Worm (Caenorhabditis elegans): Measurements from ENCODE around the gene ZK105.1.
A peak's percentile ranks its signal among the peaks of the same experiment; 100 is the strongest.

The ZK105.1 gene

DNA sequence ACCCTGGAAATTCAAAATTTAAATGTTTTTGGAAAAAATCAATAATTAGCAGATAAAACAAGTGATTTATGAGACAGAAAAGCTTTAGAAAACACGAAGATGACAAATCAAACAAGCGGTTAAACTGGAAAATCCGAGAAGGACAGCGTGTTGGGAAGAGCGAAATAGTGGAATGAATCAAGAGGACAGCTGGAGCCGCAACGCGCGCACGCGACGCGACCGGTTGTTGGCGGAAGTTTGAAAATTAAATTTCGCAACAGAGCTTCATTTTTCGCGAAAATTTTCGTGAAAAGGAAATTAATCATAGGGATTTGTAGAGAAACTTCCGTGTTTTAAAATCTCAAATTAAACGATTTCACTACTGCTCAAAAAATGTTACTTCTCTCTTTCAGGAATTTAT, 21.1 kb downstream of the ZK105.1 start, which contains the start of gene clic-1 (continued):
- no peak for TF ChIP-seq zfp-3 (GFP tag; conservative IDR thresholded peaks at IDR 0.05)
- TF ChIP-seq daf-16 (GFP tag; optimal IDR thresholded peaks at IDR 0.05), result no peak
- TF ChIP-seq daf-16 (tag; optimal IDR thresholded peaks at IDR 0.05), result peak; percentile 31
- no peak for TF ChIP-seq lin-39 (tag; optimal IDR thresholded peaks at IDR 0.05)
- TF ChIP-seq spr-1 (tag; optimal IDR thresholded peaks at IDR 0.05), result no peak
- TF ChIP-seq F26F4.8 (GFP tag; conservative IDR thresholded peaks at IDR 0.05), result no peak
- no peak for TF ChIP-seq mxl-2 (GFP tag; conservative IDR thresholded peaks at IDR 0.05)
- no peak for TF ChIP-seq nhr-10 (tag; optimal IDR thresholded peaks at IDR 0.05)
- no peak for TF ChIP-seq dmd-8 (GFP tag; IDR thresholded peaks at IDR 0.05)
- no peak for TF ChIP-seq lin-13 (GFP tag; optimal IDR thresholded peaks at IDR 0.05)
- peak; percentile 43 for TF ChIP-seq fkh-10 (GFP tag; optimal IDR thresholded peaks at IDR 0.05)
- TF ChIP-seq F49E8.2 (tag; optimal IDR thresholded peaks at IDR 0.05; ENCODE audit: borderline replicate concordance), result no peak
- no peak for TF ChIP-seq gei-8 (GFP tag; optimal IDR thresholded peaks at IDR 0.05)
- TF ChIP-seq rbr-2 (tag; optimal IDR thresholded peaks at IDR 0.05), result peak; percentile 52
- TF ChIP-seq lsy-2 (tag; optimal IDR thresholded peaks at IDR 0.05), result peak in 1 of 2 experiments; percentile 70
- peak in 1 of 2 experiments; percentile 37 for TF ChIP-seq mdl-1 (tag; optimal IDR thresholded peaks at IDR 0.05)
- no peak for TF ChIP-seq F44E2.7 (GFP tag; IDR thresholded peaks at IDR 0.05)
- TF ChIP-seq ceh-62 (tag; optimal IDR thresholded peaks at IDR 0.05), result no peak
- peak; percentile 33 for TF ChIP-seq mep-1 (tag; optimal IDR thresholded peaks at IDR 0.05)
- no peak for TF ChIP-seq lin-1 (GFP tag; IDR thresholded peaks at IDR 0.05)
- TF ChIP-seq dve-1 (tag; optimal IDR thresholded peaks at IDR 0.05; ENCODE audit: insufficient read depth), result peak; percentile 29
- no peak for TF ChIP-seq ceh-28 (tag; optimal IDR thresholded peaks at IDR 0.05)
- peak; percentile 89 for TF ChIP-seq hlh-11 (tag; optimal IDR thresholded peaks at IDR 0.05)

DNA sequence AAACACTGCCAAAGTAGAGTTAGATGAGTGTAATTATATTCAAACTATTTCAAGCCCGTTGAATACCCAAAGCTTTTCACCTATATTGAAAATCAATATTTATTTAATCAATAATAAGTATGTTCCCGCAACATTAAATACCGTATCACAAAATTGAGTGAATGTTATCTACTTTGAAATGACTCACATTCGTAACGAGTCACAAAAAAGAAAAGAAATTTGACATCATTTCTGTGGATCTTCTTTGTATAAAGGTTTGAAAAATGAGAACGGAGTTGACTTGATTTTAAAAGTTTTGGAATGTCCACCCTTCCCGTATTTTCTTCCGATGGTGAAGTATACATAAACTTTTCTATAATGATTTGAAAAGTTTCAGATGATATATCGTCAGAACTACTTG, 21.5 kb downstream of the ZK105.1 start, which contains the start of gene srr-10:
Gene srr-10 (plus strand): TSS at position 301 of the 400 bp plus-strand sequence.
- TF ChIP-seq php-3 (GFP tag; IDR thresholded peaks at IDR 0.05) (no peak), unc-130 (GFP tag; optimal IDR thresholded peaks at IDR 0.05) (no peak), dmd-6 (GFP tag; IDR thresholded peaks at IDR 0.05) (no peak), lim-7 (GFP tag; IDR thresholded peaks at IDR 0.05) (no peak)

DNA sequence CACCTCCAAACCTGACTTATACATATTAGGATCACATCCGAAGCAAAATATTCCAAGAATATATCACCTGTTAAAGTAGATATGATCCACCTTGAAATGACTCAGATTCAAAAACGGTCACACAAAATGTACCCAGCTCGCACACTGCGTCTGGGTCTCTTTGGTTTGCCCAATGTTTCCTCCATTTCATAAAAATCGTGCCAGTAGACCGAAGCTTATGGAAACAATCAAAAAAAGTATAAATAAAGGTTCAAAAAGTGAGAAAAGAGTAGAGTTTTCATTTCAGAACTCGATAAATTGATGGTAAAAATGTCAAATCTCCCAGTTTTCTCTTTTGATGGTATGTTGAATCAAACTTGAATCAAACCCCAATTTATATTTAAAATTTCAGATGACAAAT, 23.9 kb downstream of the ZK105.1 start, which contains the start of gene srr-9:
Gene srr-9 (plus strand): TSS at position 301 of the 400 bp plus-strand sequence.
- TF ChIP-seq lin-39 (tag; optimal IDR thresholded peaks at IDR 0.05) (no peak), aha-1 (tag) (peak; percentile 80)

- TF ChIP-seq fkh-10 (GFP tag; optimal IDR thresholded peaks at IDR 0.05) (no peak), nhr-25 (tag; optimal IDR thresholded peaks at IDR 0.05; ENCODE audit: borderline replicate concordance, insufficient read depth) (peak; percentile 13), unc-62 (GFP tag; optimal IDR thresholded peaks at IDR 0.05 in 1 of 2) (peak in 1 of 2 experiments; percentile 91), unc-62 (tag; optimal IDR thresholded peaks at IDR 0.05) (no peak)
These were observed 26.2 kb downstream of the ZK105.1 start for ce11 chrV:7739949-7740348.

DNA sequence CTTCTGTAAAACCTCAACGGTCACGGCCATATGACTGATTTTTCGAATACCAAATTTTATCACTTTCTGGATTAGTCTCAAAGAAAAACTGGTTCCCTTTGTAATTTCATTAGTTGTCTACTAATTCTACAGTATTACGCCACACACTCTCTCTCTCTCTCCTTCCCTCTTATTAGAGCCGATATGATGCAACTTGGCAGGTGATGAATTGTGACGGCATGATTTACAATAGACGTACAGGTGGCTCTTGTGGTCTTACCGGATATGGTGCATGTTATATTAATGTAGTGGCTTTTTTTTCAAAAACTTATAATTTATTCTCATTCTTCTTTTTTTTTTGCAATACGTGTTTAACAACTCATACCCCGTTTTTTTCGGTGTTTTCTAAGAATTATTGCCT, 28.1 kb downstream of the ZK105.1 start:
- no peak for TF ChIP-seq zfp-2 (tag; optimal IDR thresholded peaks at IDR 0.05)
- TF ChIP-seq lsy-2 (tag; optimal IDR thresholded peaks at IDR 0.05), result no peak
- no peak for TF ChIP-seq R02D3.7 (tag; optimal IDR thresholded peaks at IDR 0.05)
- TF ChIP-seq mdt-29 (GFP tag; IDR thresholded peaks at IDR 0.05), result no peak
- TF ChIP-seq unc-39 (tag; optimal IDR thresholded peaks at IDR 0.05), result no peak
- TF ChIP-seq lin-1 (GFP tag; IDR thresholded peaks at IDR 0.05), result no peak
- no peak for TF ChIP-seq saeg-2 (GFP tag; IDR thresholded peaks at IDR 0.05)
